Worm (Caenorhabditis elegans): ENCODE results near the gene unc-30.
A peak's percentile ranks its signal among the peaks of the same experiment; 100 is the strongest.

unc-30 gene

ce11 chrIV:13098652-13099051, 20.1 kb upstream of the unc-30 start, which contains the start of the genes dli-1, tin-9.2 and exos-4.1:
dli-1 (minus strand) TSS chrIV:13098792.
tin-9.2 (plus strand) TSS chrIV:13098995.
exos-4.1 (plus strand) TSS chrIV:13098999.
- peak; percentile 47 for TF ChIP-seq nfya-1 (tag; optimal IDR thresholded peaks at IDR 0.05)
- TF ChIP-seq C38D4.7 (GFP tag; optimal IDR thresholded peaks at IDR 0.05) = no peak
- TF ChIP-seq ceh-31 (tag; optimal IDR thresholded peaks at IDR 0.05) = peak; percentile 21
- no peak for TF ChIP-seq F13H6.1 (tag; optimal IDR thresholded peaks at IDR 0.05)
- TF ChIP-seq fax-1 (tag; optimal IDR thresholded peaks at IDR 0.05) = peak; percentile 0
- TF ChIP-seq nhr-11 (tag; optimal IDR thresholded peaks at IDR 0.05) = no peak
- no peak for TF ChIP-seq tbx-7 (tag; optimal IDR thresholded peaks at IDR 0.05)
- TF ChIP-seq ceh-14 (tag; optimal IDR thresholded peaks at IDR 0.05) = peak; percentile 57
- peak; percentile 2 for TF ChIP-seq rnt-1 (tag; optimal IDR thresholded peaks at IDR 0.05)
- TF ChIP-seq tbx-2 (tag; optimal IDR thresholded peaks at IDR 0.05) = peak; percentile 35
- TF ChIP-seq unc-42 (tag; optimal IDR thresholded peaks at IDR 0.05) = peak; percentile 95
- TF ChIP-seq C08G9.2 (tag; optimal IDR thresholded peaks at IDR 0.05) = no peak
- TF ChIP-seq ceh-34 (tag; optimal IDR thresholded peaks at IDR 0.05) = peak; percentile 9

- TF ChIP-seq ceh-14 (tag; optimal IDR thresholded peaks at IDR 0.05) (no peak), hlh-13 (GFP tag; optimal IDR thresholded peaks at IDR 0.05) (no peak), lim-6 (tag; optimal IDR thresholded peaks at IDR 0.05) (no peak), lin-11 (tag; optimal IDR thresholded peaks at IDR 0.05) (no peak), T23F11.4 (GFP tag; optimal IDR thresholded peaks at IDR 0.05) (no peak), ttx-3 (tag; optimal IDR thresholded peaks at IDR 0.05) (no peak), npax-4 (tag; optimal IDR thresholded peaks at IDR 0.05) (no peak), ztf-16 (tag; optimal IDR thresholded peaks at IDR 0.05) (no peak), sox-4 (tag; optimal IDR thresholded peaks at IDR 0.05) (no peak), pha-2 (tag; optimal IDR thresholded peaks at IDR 0.05) (no peak), sdc-2 (tag; optimal IDR thresholded peaks at IDR 0.05) (no peak), hlh-6 (tag; optimal IDR thresholded peaks at IDR 0.05) (no peak), ets-4 (tag; optimal IDR thresholded peaks at IDR 0.05) (no peak), ceh-6 (GFP tag; optimal IDR thresholded peaks at IDR 0.05) (no peak), ceh-45 (GFP tag; IDR thresholded peaks at IDR 0.05) (no peak)
Measured at ce11 chrIV:13100415-13100814, 18.4 kb upstream of the unc-30 start, which contains the start of gene fask-1. fask-1 (plus strand) TSS chrIV:13100715.

ce11 chrIV:13104900-13105299, 13.9 kb upstream of the unc-30 start, which contains the start of gene rde-11:
rde-11 (plus strand) TSS chrIV:13105200.
- TF ChIP-seq F13H6.1 (tag; optimal IDR thresholded peaks at IDR 0.05) (no peak), npax-4 (tag; optimal IDR thresholded peaks at IDR 0.05) (no peak), ceh-48 (tag; optimal IDR thresholded peaks at IDR 0.05) (no peak), pat-9 (tag; optimal IDR thresholded peaks at IDR 0.05) (no peak), ceh-31 (tag; optimal IDR thresholded peaks at IDR 0.05) (no peak), K02D7.2 (tag; optimal IDR thresholded peaks at IDR 0.05) (no peak), odd-2 (tag; optimal IDR thresholded peaks at IDR 0.05) (no peak), hlh-13 (GFP tag; optimal IDR thresholded peaks at IDR 0.05) (no peak), ref-2 (tag; optimal IDR thresholded peaks at IDR 0.05) (no peak)

ce11 chrIV:13107359-13107758, 11.4 kb upstream of the unc-30 start, which contains the start of gene B0564.2:
B0564.2 (plus strand) TSS chrIV:13107659.
- TF ChIP-seq unc-86 (tag; optimal IDR thresholded peaks at IDR 0.05) (no peak), lim-6 (tag; optimal IDR thresholded peaks at IDR 0.05) (no peak), ceh-34 (tag; optimal IDR thresholded peaks at IDR 0.05) (no peak), K02D7.2 (tag; optimal IDR thresholded peaks at IDR 0.05) (no peak), fkh-10 (GFP tag; optimal IDR thresholded peaks at IDR 0.05) (no peak), ceh-48 (tag; optimal IDR thresholded peaks at IDR 0.05) (no peak), unc-42 (tag; optimal IDR thresholded peaks at IDR 0.05) (no peak), ceh-2 (tag; optimal IDR thresholded peaks at IDR 0.05) (no peak), fkh-6 (tag; optimal IDR thresholded peaks at IDR 0.05) (no peak), ztf-16 (tag; optimal IDR thresholded peaks at IDR 0.05) (no peak), pros-1 (tag; optimal IDR thresholded peaks at IDR 0.05) (no peak), ceh-18 (tag; optimal IDR thresholded peaks at IDR 0.05) (no peak), elt-2 (tag; optimal IDR thresholded peaks at IDR 0.05) (no peak), nfya-1 (tag; optimal IDR thresholded peaks at IDR 0.05) (no peak), F13H6.1 (tag; optimal IDR thresholded peaks at IDR 0.05) (no peak), ceh-30 (tag; optimal IDR thresholded peaks at IDR 0.05) (no peak)

All from whole organism, late embryonic.